Fruit fly (Drosophila melanogaster): Measurements from ENCODE around the gene CG42713.

dm6 chr2L:8862476-8862875 is 28.8 kb upstream of the CG42713 start, which contains the start of gene CG32986:
- TF ChIP-seq CG8478 (optimal IDR thresholded peaks at IDR 0.05), result no peak
- no peak for TF ChIP-seq CTCF (optimal IDR thresholded peaks at IDR 0.05)
